Worm (Caenorhabditis elegans) whole organism, L3 larva: ENCODE results near the gene srh-206.

Experiments used
- aly-2 ChIP-seq: fragments of 150-350 bp; optimal IDR thresholded peaks from 2 replicates; lab custom pipeline; 2014; ENCODE audit warnings: missing biosample characterization, missing genetic modification characterization
- ama-1 ChIP-seq: fragments of 150-350 bp; optimal IDR thresholded peaks from 2 replicates; lab custom pipeline; 2018
- ceh-16 ChIP-seq: sonication (generic microtip); optimal IDR thresholded peaks from 2 replicates; lab custom pipeline; 2017; ENCODE audit warnings: missing biosample characterization, missing genetic modification characterization
- ceh-82 ChIP-seq: fragments of 150-350 bp; optimal IDR thresholded peaks from 2 replicates; lab custom pipeline; 2014; ENCODE audit warnings: missing biosample characterization, missing genetic modification characterization
- egl-5 ChIP-seq: fragments of 150-350 bp; optimal IDR thresholded peaks from 2 replicates; lab custom pipeline; 2017; ENCODE audit warnings: missing biosample characterization, missing genetic modification reagents, missing genetic modification characterization, inconsistent platforms
- elt-2 ChIP-seq: sonication (generic microtip); optimal IDR thresholded peaks from 2 replicates; lab custom pipeline; 2016; ENCODE audit warnings: missing genetic modification reagents, mild to moderate bottlenecking, missing genetic modification characterization, missing compliant biosample characterization
- elt-3 ChIP-seq, 3 experiments: fragments of 150-350 bp in 1 of 3; sonication (generic microtip) in 2 of 3; optimal IDR thresholded peaks; 2 replicates in 2 of 3; 4 replicates in 1 of 3; lab custom pipeline; 2014 to 2017; ENCODE audit warnings: missing biosample characterization in 3 of 3, missing genetic modification characterization in 3 of 3
- eor-1 ChIP-seq, 2 experiments: fragments of 150-350 bp; optimal IDR thresholded peaks; 2 replicates each; lab custom pipeline; 2014 to 2018; ENCODE audit warnings: missing biosample characterization in 2 of 2, missing genetic modification characterization in 2 of 2
- fkh-10 ChIP-seq: sonication (generic microtip); optimal IDR thresholded peaks from 2 replicates; lab custom pipeline; 2017; ENCODE audit warnings: missing biosample characterization, missing genetic modification reagents, missing genetic modification characterization
- fos-1 ChIP-seq: fragments of 150-350 bp; optimal IDR thresholded peaks from 2 replicates; lab custom pipeline; 2014; ENCODE audit warnings: missing biosample characterization, missing genetic modification characterization
- hmg-11 ChIP-seq: sonication (generic microtip); optimal IDR thresholded peaks from 2 replicates; lab custom pipeline; 2016; ENCODE audit warnings: missing genetic modification characterization, missing compliant biosample characterization
- lin-15B ChIP-seq: fragments of 150-350 bp; optimal IDR thresholded peaks from 2 replicates; lab custom pipeline; 2014; ENCODE audit warnings: missing biosample characterization, missing genetic modification characterization
- lin-39 ChIP-seq: fragments of 150-350 bp; optimal IDR thresholded peaks from 2 replicates; lab custom pipeline; 2018; ENCODE audit warnings: missing biosample characterization, missing genetic modification reagents, missing genetic modification characterization
- lsy-12 ChIP-seq: sonication (generic microtip); optimal IDR thresholded peaks from 2 replicates; lab custom pipeline; 2016; ENCODE audit warnings: mild to moderate bottlenecking, missing genetic modification characterization, missing compliant biosample characterization
- mml-1 ChIP-seq: fragments of 150-350 bp; sonication (generic microtip); optimal IDR thresholded peaks from 3 replicates; lab custom pipeline; 2014; ENCODE audit warnings: missing biosample characterization, missing genetic modification characterization
- nhr-237 ChIP-seq: fragments of 150-350 bp; optimal IDR thresholded peaks from 2 replicates; lab custom pipeline; 2014; ENCODE audit warnings: missing biosample characterization, missing genetic modification characterization
- nhr-25 ChIP-seq: sonication (generic microtip); optimal IDR thresholded peaks from 2 replicates; lab custom pipeline; 2017; ENCODE audit warnings: missing biosample characterization, missing genetic modification characterization
- nhr-43 ChIP-seq: sonication (generic microtip); optimal IDR thresholded peaks from 2 replicates; lab custom pipeline; 2016; ENCODE audit warnings: mild to moderate bottlenecking, missing genetic modification characterization, missing compliant biosample characterization; ENCODE audit not compliant: poor library complexity, severe bottlenecking
- nhr-67 ChIP-seq: fragments of 150-350 bp; optimal IDR thresholded peaks from 2 replicates; lab custom pipeline; 2014; ENCODE audit warnings: missing biosample characterization, missing genetic modification characterization
- nhr-76 ChIP-seq: fragments of 150-350 bp; sonication (generic microtip); optimal IDR thresholded peaks from 5 replicates; lab custom pipeline; 2014; ENCODE audit warnings: missing biosample characterization, missing genetic modification characterization
- nhr-77 ChIP-seq: fragments of 150-350 bp; optimal IDR thresholded peaks from 2 replicates; lab custom pipeline; 2014; ENCODE audit warnings: missing biosample characterization, missing genetic modification characterization
- pha-4 ChIP-seq: fragments of 150-350 bp; optimal IDR thresholded peaks from 2 replicates; lab custom pipeline; 2014; ENCODE audit warnings: missing biosample characterization, missing genetic modification reagents, missing genetic modification characterization
- pqm-1 ChIP-seq: fragments of 150-350 bp; optimal IDR thresholded peaks from 2 replicates; lab custom pipeline; 2017; ENCODE audit warnings: missing biosample characterization, missing genetic modification characterization, inconsistent platforms
- sea-2 ChIP-seq: fragments of 150-350 bp; sonication (generic microtip); optimal IDR thresholded peaks from 4 replicates; lab custom pipeline; 2014; ENCODE audit warnings: missing biosample characterization, missing genetic modification reagents, missing genetic modification characterization
- snpc-4 ChIP-seq: fragments of 150-350 bp; optimal IDR thresholded peaks from 2 replicates; lab custom pipeline; 2014; ENCODE audit warnings: missing biosample characterization, missing genetic modification characterization
- unc-39 ChIP-seq: sonication (generic microtip); optimal IDR thresholded peaks from 4 replicates; lab custom pipeline; 2017; ENCODE audit warnings: missing biosample characterization, missing genetic modification characterization
- unc-62 ChIP-seq: fragments of 150-350 bp; sonication (generic microtip); optimal IDR thresholded peaks from 4 replicates; lab custom pipeline; 2014; ENCODE audit warnings: missing biosample characterization, missing genetic modification reagents, missing genetic modification characterization
- zag-1 ChIP-seq: fragments of 150-350 bp; optimal IDR thresholded peaks from 2 replicates; lab custom pipeline; 2014; ENCODE audit warnings: missing biosample characterization, missing genetic modification characterization
- ztf-4 ChIP-seq: fragments of 150-350 bp; optimal IDR thresholded peaks from 2 replicates; lab custom pipeline; 2014; ENCODE audit warnings: missing biosample characterization, missing genetic modification characterization

srh-206 gene

ce11 chrV:16911934-16912333, 42.7 kb downstream of the srh-206 start, which contains the start of gene nhr-116:
Gene nhr-116 (plus strand): TSS chrV:16912234.
- TF ChIP-seq nhr-25 (tag; lab: Kevin White, UChicago), result no peak
- no peak for TF ChIP-seq lin-39 (tag; lab: Kevin White, UChicago)

ce11 chrV:16911294-16911693, 43.4 kb downstream of the srh-206 start:
- TF ChIP-seq elt-2 (tag; lab: Kevin White, UChicago), result peak; percentile 44
- no peak for TF ChIP-seq fkh-10 (GFP tag; lab: Kevin White, UChicago)
- TF ChIP-seq lin-15B (tag; lab: Kevin White, UChicago), result no peak
- peak; percentile 10 for TF ChIP-seq pqm-1 (tag; lab: Kevin White, UChicago)
- TF ChIP-seq, all 47 proteins: peak for 2

ce11 chrV:16910864-16911263, 43.8 kb downstream of the srh-206 start:
- TF ChIP-seq lin-15B (tag; lab: Kevin White, UChicago) (no peak), ztf-4 (no peak), nhr-237 (tag; lab: Kevin White, UChicago) (no peak), pqm-1 (tag; lab: Kevin White, UChicago) (peak; percentile 3), snpc-4 (tag; lab: Kevin White, UChicago) (no peak), fkh-10 (GFP tag; lab: Kevin White, UChicago) (no peak), fos-1 (tag; lab: Kevin White, UChicago) (no peak), ceh-16 (tag; lab: Kevin White, UChicago) (no peak), aly-2 (tag; lab: Kevin White, UChicago) (no peak), elt-2 (tag; lab: Kevin White, UChicago) (peak; percentile 25), pha-4 (tag; lab: Kevin White, UChicago) (peak; percentile 61), nhr-76 (no peak), ceh-82 (no peak), unc-39 (tag; lab: Kevin White, UChicago) (no peak), nhr-77 (no peak), nhr-43 (tag; lab: Kevin White, UChicago) (no peak), eor-1 (tag; optimal IDR thresholded peaks at IDR 0.05; lab: Kevin White, UChicago) (no peak), lin-39 (tag; lab: Kevin White, UChicago) (no peak), nhr-67 (tag; lab: Kevin White, UChicago) (no peak), hmg-11 (tag; lab: Kevin White, UChicago) (no peak), ama-1 (lab: Kevin White, UChicago) (no peak), unc-62 (GFP tag; lab: Kevin White, UChicago) (no peak), elt-3 (tag; optimal IDR thresholded peaks at IDR 0.05; lab: Kevin White, UChicago) (no peak), egl-5 (tag; lab: Kevin White, UChicago) (no peak), sea-2 (GFP tag; lab: Kevin White, UChicago) (no peak), mml-1 (no peak), lsy-12 (no peak)

ce11 chrV:16909871-16910270, 44.8 kb downstream of the srh-206 start, which contains the start of gene F09C6.16:
Gene F09C6.16 (minus strand): TSS chrV:16909971.
- no peak for TF ChIP-seq sea-2 (GFP tag; lab: Kevin White, UChicago)
- TF ChIP-seq unc-39 (tag; lab: Kevin White, UChicago), result no peak

- TF ChIP-seq nhr-25 (tag; lab: Kevin White, UChicago) (no peak), elt-3 (tag; optimal IDR thresholded peaks at IDR 0.05; lab: Kevin White, UChicago) (no peak), ama-1 (lab: Kevin White, UChicago) (no peak), zag-1 (tag; lab: Kevin White, UChicago) (no peak), hmg-11 (tag; lab: Kevin White, UChicago) (no peak), elt-2 (tag; lab: Kevin White, UChicago) (no peak), nhr-67 (tag; lab: Kevin White, UChicago) (no peak)
These were observed 50.1 kb downstream of the srh-206 start, which contains the start of gene nhr-262 for ce11 chrV:16904612-16905011. Gene nhr-262 (plus strand): TSS chrV:16904912.
